Worm (Caenorhabditis elegans) whole organism, L3 larva: ENCODE data around the gene Y37D8A.29.

Source experiments
- R02D3.7 ChIP-seq: fragments of 150-350 bp; optimal IDR thresholded peaks from 2 replicates; lab custom pipeline; 2014; ENCODE audit warnings: missing biosample characterization, missing genetic modification characterization
- ama-1 ChIP-seq: fragments of 150-350 bp; optimal IDR thresholded peaks from 2 replicates; lab custom pipeline; 2018
- ceh-16 ChIP-seq: sonication (generic microtip); optimal IDR thresholded peaks from 2 replicates; lab custom pipeline; 2017; ENCODE audit warnings: missing biosample characterization, missing genetic modification characterization
- ceh-28 ChIP-seq: fragments of 150-350 bp; optimal IDR thresholded peaks from 2 replicates; lab custom pipeline; 2014; ENCODE audit warnings: missing biosample characterization, missing genetic modification reagents, missing genetic modification characterization
- ceh-9 ChIP-seq: sonication (generic microtip); optimal IDR thresholded peaks from 2 replicates; lab custom pipeline; 2018; ENCODE audit warnings: missing biosample characterization, missing genetic modification characterization
- egl-27 ChIP-seq: sonication (generic microtip); optimal IDR thresholded peaks from 4 replicates; lab custom pipeline; 2017; ENCODE audit warnings: missing biosample characterization, missing genetic modification reagents, missing genetic modification characterization
- egl-5 ChIP-seq: fragments of 150-350 bp; optimal IDR thresholded peaks from 2 replicates; lab custom pipeline; 2017; ENCODE audit warnings: missing biosample characterization, missing genetic modification reagents, missing genetic modification characterization, inconsistent platforms
- elt-1 ChIP-seq: fragments of 150-350 bp; optimal IDR thresholded peaks from 2 replicates; lab custom pipeline; 2014; ENCODE audit warnings: missing biosample characterization, missing genetic modification characterization
- elt-2 ChIP-seq: sonication (generic microtip); optimal IDR thresholded peaks from 2 replicates; lab custom pipeline; 2016; ENCODE audit warnings: missing genetic modification reagents, mild to moderate bottlenecking, missing genetic modification characterization, missing compliant biosample characterization
- elt-3 ChIP-seq, 3 experiments: fragments of 150-350 bp in 1 of 3; sonication (generic microtip) in 2 of 3; optimal IDR thresholded peaks; 2 replicates in 2 of 3; 4 replicates in 1 of 3; lab custom pipeline; 2014 to 2017; ENCODE audit warnings: missing biosample characterization in 3 of 3, missing genetic modification characterization in 3 of 3
- eor-1 ChIP-seq, 2 experiments: fragments of 150-350 bp; optimal IDR thresholded peaks; 2 replicates each; lab custom pipeline; 2014 to 2018; ENCODE audit warnings: missing biosample characterization in 2 of 2, missing genetic modification characterization in 2 of 2
- fkh-2 ChIP-seq: fragments of 150-350 bp; optimal IDR thresholded peaks from 2 replicates; lab custom pipeline; 2014; ENCODE audit warnings: missing biosample characterization, missing genetic modification reagents, missing genetic modification characterization
- hmg-11 ChIP-seq: sonication (generic microtip); optimal IDR thresholded peaks from 2 replicates; lab custom pipeline; 2016; ENCODE audit warnings: missing genetic modification characterization, missing compliant biosample characterization
- jun-1 ChIP-seq: fragments of 150-350 bp; optimal IDR thresholded peaks from 2 replicates; lab custom pipeline; 2014; ENCODE audit warnings: missing biosample characterization, missing genetic modification reagents, missing genetic modification characterization
- lin-15B ChIP-seq: fragments of 150-350 bp; optimal IDR thresholded peaks from 2 replicates; lab custom pipeline; 2014; ENCODE audit warnings: missing biosample characterization, missing genetic modification characterization
- lin-39 ChIP-seq: fragments of 150-350 bp; optimal IDR thresholded peaks from 2 replicates; lab custom pipeline; 2018; ENCODE audit warnings: missing biosample characterization, missing genetic modification reagents, missing genetic modification characterization
- lsy-12 ChIP-seq: sonication (generic microtip); optimal IDR thresholded peaks from 2 replicates; lab custom pipeline; 2016; ENCODE audit warnings: mild to moderate bottlenecking, missing genetic modification characterization, missing compliant biosample characterization
- nfya-1 ChIP-seq: sonication (generic microtip); optimal IDR thresholded peaks from 2 replicates; lab custom pipeline; 2017; ENCODE audit warnings: missing genetic modification characterization, mild to moderate bottlenecking, missing compliant biosample characterization, antibody characterized with exemption, moderate library complexity; ENCODE audit not compliant: insufficient read depth
- nhr-23 ChIP-seq: fragments of 150-350 bp; optimal IDR thresholded peaks from 2 replicates; lab custom pipeline; 2014; ENCODE audit warnings: missing biosample characterization, missing genetic modification reagents, missing genetic modification characterization
- nhr-25 ChIP-seq: sonication (generic microtip); optimal IDR thresholded peaks from 2 replicates; lab custom pipeline; 2017; ENCODE audit warnings: missing biosample characterization, missing genetic modification characterization
- nhr-28 ChIP-seq: fragments of 150-350 bp; optimal IDR thresholded peaks from 2 replicates; lab custom pipeline; 2014; ENCODE audit warnings: missing biosample characterization, missing genetic modification characterization
- nhr-43 ChIP-seq: sonication (generic microtip); optimal IDR thresholded peaks from 2 replicates; lab custom pipeline; 2016; ENCODE audit warnings: mild to moderate bottlenecking, missing genetic modification characterization, missing compliant biosample characterization; ENCODE audit not compliant: poor library complexity, severe bottlenecking
- nhr-76 ChIP-seq: fragments of 150-350 bp; sonication (generic microtip); optimal IDR thresholded peaks from 5 replicates; lab custom pipeline; 2014; ENCODE audit warnings: missing biosample characterization, missing genetic modification characterization
- nhr-77 ChIP-seq: fragments of 150-350 bp; optimal IDR thresholded peaks from 2 replicates; lab custom pipeline; 2014; ENCODE audit warnings: missing biosample characterization, missing genetic modification characterization
- pha-4 ChIP-seq: fragments of 150-350 bp; optimal IDR thresholded peaks from 2 replicates; lab custom pipeline; 2014; ENCODE audit warnings: missing biosample characterization, missing genetic modification reagents, missing genetic modification characterization
- sea-2 ChIP-seq: fragments of 150-350 bp; sonication (generic microtip); optimal IDR thresholded peaks from 4 replicates; lab custom pipeline; 2014; ENCODE audit warnings: missing biosample characterization, missing genetic modification reagents, missing genetic modification characterization
- skn-1 ChIP-seq: fragments of 150-350 bp; optimal IDR thresholded peaks from 2 replicates; lab custom pipeline; 2014; ENCODE audit warnings: missing biosample characterization, missing genetic modification characterization
- snpc-4 ChIP-seq: fragments of 150-350 bp; optimal IDR thresholded peaks from 2 replicates; lab custom pipeline; 2014; ENCODE audit warnings: missing biosample characterization, missing genetic modification characterization
- tbx-2 ChIP-seq: sonication (generic microtip); optimal IDR thresholded peaks from 2 replicates; lab custom pipeline; 2016; ENCODE audit warnings: mild to moderate bottlenecking, missing genetic modification characterization, missing compliant biosample characterization
- unc-62 ChIP-seq: fragments of 150-350 bp; sonication (generic microtip); optimal IDR thresholded peaks from 4 replicates; lab custom pipeline; 2014; ENCODE audit warnings: missing biosample characterization, missing genetic modification reagents, missing genetic modification characterization
- zag-1 ChIP-seq: fragments of 150-350 bp; optimal IDR thresholded peaks from 2 replicates; lab custom pipeline; 2014; ENCODE audit warnings: missing biosample characterization, missing genetic modification characterization
- ztf-11 ChIP-seq: fragments of 150-350 bp; optimal IDR thresholded peaks from 2 replicates; lab custom pipeline; 2014; ENCODE audit warnings: missing biosample characterization, missing genetic modification characterization

The Y37D8A.29 gene

ce11 chrIII:12891580-12891979, at the start of gene Y37D8A.29, which contains the start of gene unc-71:
Gene Y37D8A.29 (minus strand): TSS chrIII:12891680.
Gene unc-71 (minus strand): TSS chrIII:12891738.
- TF ChIP-seq nhr-77 (no peak), egl-27 (tag; lab: Kevin White, UChicago) (no peak), elt-2 (tag; lab: Kevin White, UChicago) (no peak), nhr-28 (tag; lab: Kevin White, UChicago) (no peak), nhr-76 (no peak), ama-1 (lab: Kevin White, UChicago) (no peak), egl-5 (tag; lab: Kevin White, UChicago) (no peak), ceh-28 (tag; lab: Kevin White, UChicago) (no peak), skn-1 (no peak)
- TF ChIP-seq, all 47 proteins: peak for 0

ce11 chrIII:12934417-12934816, 42.9 kb upstream of the Y37D8A.29 start, which contains the start of gene epg-3:
Gene epg-3 (plus strand): TSS chrIII:12934717.
- TF ChIP-seq nfya-1 (tag; lab: Kevin White, UChicago) (peak; percentile 26), pha-4 (tag; lab: Kevin White, UChicago) (peak; percentile 57), zag-1 (tag; lab: Kevin White, UChicago) (no peak)

- TF ChIP-seq elt-2 (tag; lab: Kevin White, UChicago) (peak; percentile 27), ztf-11 (tag; lab: Kevin White, UChicago) (no peak), hmg-11 (tag; lab: Kevin White, UChicago) (no peak)
Measured at ce11 chrIII:12932776-12933175, 41.3 kb upstream of the Y37D8A.29 start.

- no peak for TF ChIP-seq fkh-2
- TF ChIP-seq lin-39 = peak; percentile 30
- TF ChIP-seq tbx-2 (tag; lab: Kevin White, UChicago) = no peak
- peak; percentile 51 for TF ChIP-seq nhr-23 (tag; lab: Kevin White, UChicago)
- TF ChIP-seq sea-2 (GFP tag; lab: Kevin White, UChicago) = no peak
- TF ChIP-seq ceh-28 (tag; lab: Kevin White, UChicago) = peak; percentile 38
- peak; percentile 80 for TF ChIP-seq pha-4 (tag; lab: Kevin White, UChicago)
- TF ChIP-seq ama-1 (lab: Kevin White, UChicago) = no peak
- TF ChIP-seq R02D3.7 (tag; lab: Kevin White, UChicago) = peak; percentile 49
- TF ChIP-seq nfya-1 (tag; lab: Kevin White, UChicago) = peak; percentile 80
- TF ChIP-seq skn-1 = peak; percentile 14
- TF ChIP-seq egl-5 (tag; lab: Kevin White, UChicago) = peak; percentile 4
- TF ChIP-seq nhr-76 = no peak
- TF ChIP-seq hmg-11 (tag; lab: Kevin White, UChicago) = peak; percentile 73
- no peak for TF ChIP-seq elt-3 (tag; optimal IDR thresholded peaks at IDR 0.05; lab: Kevin White, UChicago)
- peak; percentile 79 for TF ChIP-seq lin-15B (tag; lab: Kevin White, UChicago)
- TF ChIP-seq lsy-12 = no peak
- TF ChIP-seq jun-1 (tag; lab: Kevin White, UChicago) = peak; percentile 39
- peak; percentile 69 for TF ChIP-seq nhr-43 (tag; lab: Kevin White, UChicago)
- no peak for TF ChIP-seq unc-62 (GFP tag; lab: Kevin White, UChicago)
- peak; percentile 13 for TF ChIP-seq elt-2 (tag; lab: Kevin White, UChicago)
- peak; percentile 25 for TF ChIP-seq nhr-25
- TF ChIP-seq snpc-4 = peak; percentile 15
- TF ChIP-seq, all 47 proteins: peak for 15
Measured at ce11 chrIII:12931786-12932427, 40.4 kb upstream of the Y37D8A.29 start, which contains the start of gene rbm-7. Gene rbm-7 (minus strand): TSS chrIII:12931867.

ce11 chrIII:12931108-12931507, 39.6 kb upstream of the Y37D8A.29 start:
- no peak for TF ChIP-seq lin-15B (tag; lab: Kevin White, UChicago)
- TF ChIP-seq eor-1 (tag; optimal IDR thresholded peaks at IDR 0.05; lab: Kevin White, UChicago) = no peak
- TF ChIP-seq ceh-9 (tag; lab: Kevin White, UChicago) = no peak
- TF ChIP-seq ceh-16 (tag; lab: Kevin White, UChicago) = no peak
- TF ChIP-seq elt-1 (tag; lab: Kevin White, UChicago) = no peak
